Worm (Caenorhabditis elegans) whole organism, late embryonic: ENCODE data around the gene lap-1.

Experiments
- ama-1 ChIP-seq: fragments of 150-350 bp; optimal IDR thresholded peaks from 2 replicates; lab custom pipeline; 2014
- dmd-4 ChIP-seq: sonication (generic microtip); optimal IDR thresholded peaks from 2 replicates; lab custom pipeline; 2016; ENCODE audit warnings: borderline replicate concordance, missing genetic modification characterization, missing compliant biosample characterization
- dve-1 ChIP-seq: sonication (generic microtip); optimal IDR thresholded peaks from 2 replicates; lab custom pipeline; 2017; ENCODE audit warnings: antibody characterized with exemption, mild to moderate bottlenecking, missing genetic modification characterization, missing compliant biosample characterization
- eyg-1 ChIP-seq: sonication (generic microtip); optimal IDR thresholded peaks from 2 replicates; lab custom pipeline; 2016; ENCODE audit warnings: missing genotype, missing genetic modification characterization, missing compliant biosample characterization
- hlh-6 ChIP-seq: sonication (generic microtip); optimal IDR thresholded peaks from 2 replicates; lab custom pipeline; 2016; ENCODE audit warnings: missing genotype, missing genetic modification characterization, missing compliant biosample characterization
- nfya-1 ChIP-seq: sonication (generic microtip); optimal IDR thresholded peaks from 2 replicates; lab custom pipeline; 2017; ENCODE audit warnings: missing genetic modification characterization, mild to moderate bottlenecking, missing compliant biosample characterization, antibody characterized with exemption, moderate library complexity
- nhr-11 ChIP-seq: fragments of 150-350 bp; optimal IDR thresholded peaks from 2 replicates; lab custom pipeline; 2014; ENCODE audit warnings: missing biosample characterization, missing genetic modification characterization
- odd-2 ChIP-seq: sonication (generic microtip); optimal IDR thresholded peaks from 2 replicates; lab custom pipeline; 2017; ENCODE audit warnings: antibody characterized with exemption, mild to moderate bottlenecking, missing genetic modification characterization, missing compliant biosample characterization
- pax-1 ChIP-seq: fragments of 150-350 bp; optimal IDR thresholded peaks from 2 replicates; lab custom pipeline; 2014; ENCODE audit warnings: missing biosample characterization, missing genetic modification characterization
- pha-4 ChIP-seq: fragments of 150-350 bp; optimal IDR thresholded peaks from 2 replicates; lab custom pipeline; 2018; ENCODE audit warnings: missing biosample characterization, missing genetic modification reagents, missing genetic modification characterization
- sox-2 ChIP-seq: fragments of 200-800 bp; sonication (Bioruptor generic); IDR thresholded peaks from 2 replicates; pipeline ENCODE4 v1.3.6; 2022; ENCODE audit warnings: missing genetic modification reagents, missing genetic modification characterization, missing compliant biosample characterization
- zip-5 ChIP-seq: sonication (generic microtip); optimal IDR thresholded peaks from 2 replicates; lab custom pipeline; 2016; ENCODE audit warnings: missing genetic modification characterization, missing compliant biosample characterization

DNA sequence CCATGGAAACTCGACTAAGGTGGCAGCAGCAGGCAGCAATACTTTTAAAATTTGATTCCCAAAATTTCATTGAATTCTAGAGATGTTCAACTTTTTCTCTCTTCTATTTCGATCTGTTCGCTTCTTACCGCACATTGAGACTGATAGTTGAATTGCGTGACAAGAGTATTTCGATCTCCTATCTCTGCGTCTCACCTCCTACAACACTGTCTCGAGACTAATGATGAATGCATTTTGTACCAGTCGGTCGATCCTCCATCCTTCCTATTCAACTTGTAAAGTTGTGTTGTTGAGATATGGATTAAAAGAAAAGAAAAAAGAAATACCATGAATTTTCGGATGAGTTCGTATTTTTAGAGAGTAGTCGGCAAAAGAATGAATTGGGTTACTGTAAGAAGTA, 49.5 kb upstream of the lap-1 start:
- no peak for TF ChIP-seq hlh-6 (tag; lab: Kevin White, UChicago)
- TF ChIP-seq pax-1 (tag; lab: Kevin White, UChicago) = no peak
- no peak for TF ChIP-seq dve-1 (tag; lab: Kevin White, UChicago)
- no peak for TF ChIP-seq zip-5 (tag; lab: Kevin White, UChicago)
- no peak for TF ChIP-seq ama-1 (lab: Kevin White, UChicago)
- TF ChIP-seq sox-2 (GFP tag; lab: Robert Waterston, UW) = no peak
- TF ChIP-seq nfya-1 (tag; lab: Kevin White, UChicago) = no peak
- TF ChIP-seq pha-4 (tag; lab: Kevin White, UChicago) = no peak
- no peak for TF ChIP-seq dmd-4 (tag; lab: Kevin White, UChicago)
- TF ChIP-seq odd-2 (tag; lab: Kevin White, UChicago) = no peak
- no peak for TF ChIP-seq nhr-11 (tag; lab: Kevin White, UChicago)
- TF ChIP-seq eyg-1 = no peak
